Worm (Caenorhabditis elegans) whole organism, late embryonic: ENCODE measurements around the gene swip-10.

Experiments
- C08G9.2 ChIP-seq: sonication (generic microtip); optimal IDR thresholded peaks from 2 replicates; lab custom pipeline; 2016; ENCODE audit warnings: mild to moderate bottlenecking, missing genetic modification characterization, moderate library complexity, missing compliant biosample characterization
- C38D4.7 ChIP-seq: fragments of 200-800 bp; sonication (Bioruptor generic); optimal IDR thresholded peaks from 2 replicates; lab custom pipeline; 2018; ENCODE audit warnings: mild to moderate bottlenecking, missing genetic modification characterization, moderate library complexity, missing compliant biosample characterization
- F13H6.1 ChIP-seq: sonication (generic microtip); optimal IDR thresholded peaks from 2 replicates; lab custom pipeline; 2016; ENCODE audit warnings: missing genetic modification characterization, missing compliant biosample characterization
- K02D7.2 ChIP-seq: sonication (generic microtip); optimal IDR thresholded peaks from 2 replicates; lab custom pipeline; 2017; ENCODE audit warnings: mild to moderate bottlenecking, missing genetic modification characterization, missing compliant biosample characterization
- K09A11.1 ChIP-seq: sonication (generic microtip); optimal IDR thresholded peaks from 2 replicates; lab custom pipeline; 2017; ENCODE audit warnings: antibody characterized with exemption, mild to moderate bottlenecking, missing genetic modification characterization, missing compliant biosample characterization; ENCODE audit not compliant: insufficient read depth
- ahr-1 ChIP-seq: sonication (generic microtip); optimal IDR thresholded peaks from 2 replicates; lab custom pipeline; 2016; ENCODE audit warnings: missing genetic modification characterization, missing compliant biosample characterization
- ama-1 ChIP-seq: fragments of 150-350 bp; optimal IDR thresholded peaks from 2 replicates; lab custom pipeline; 2014
- ceh-14 ChIP-seq: sonication (generic microtip); optimal IDR thresholded peaks from 2 replicates; lab custom pipeline; 2016; ENCODE audit warnings: missing genotype, missing genetic modification characterization, missing compliant biosample characterization
- ceh-18 ChIP-seq: sonication (generic microtip); optimal IDR thresholded peaks from 2 replicates; lab custom pipeline; 2016; ENCODE audit warnings: missing genetic modification characterization, missing compliant biosample characterization
- ceh-24 ChIP-seq: sonication (generic microtip); optimal IDR thresholded peaks from 2 replicates; lab custom pipeline; 2016; ENCODE audit warnings: mild to moderate bottlenecking, missing genetic modification characterization, missing compliant biosample characterization
- ceh-31 ChIP-seq: sonication (generic microtip); optimal IDR thresholded peaks from 2 replicates; lab custom pipeline; 2016; ENCODE audit warnings: missing genetic modification characterization, missing compliant biosample characterization
- ceh-45 ChIP-seq: fragments of 200-800 bp; sonication (Bioruptor generic); IDR thresholded peaks from 2 replicates; pipeline ENCODE4 v1.3.6; 2022; ENCODE audit warnings: missing genetic modification reagents, missing genetic modification characterization, missing compliant biosample characterization
- ceh-48 ChIP-seq: sonication (generic microtip); optimal IDR thresholded peaks from 2 replicates; lab custom pipeline; 2016; ENCODE audit warnings: missing genetic modification characterization, inconsistent platforms, missing compliant biosample characterization
- ceh-6 ChIP-seq: fragments of 200-800 bp; sonication (Bioruptor generic); optimal IDR thresholded peaks from 2 replicates; lab custom pipeline; 2018; ENCODE audit warnings: mild to moderate bottlenecking, missing genetic modification characterization, missing compliant biosample characterization
- dmd-4 ChIP-seq: sonication (generic microtip); optimal IDR thresholded peaks from 2 replicates; lab custom pipeline; 2016; ENCODE audit warnings: borderline replicate concordance, missing genetic modification characterization, missing compliant biosample characterization
- elt-4 ChIP-seq: sonication (generic microtip); optimal IDR thresholded peaks from 2 replicates; lab custom pipeline; 2016; ENCODE audit warnings: missing genetic modification characterization, missing compliant biosample characterization
- ets-4 ChIP-seq: sonication (generic microtip); optimal IDR thresholded peaks from 2 replicates; lab custom pipeline; 2016; ENCODE audit warnings: missing genetic modification characterization, missing compliant biosample characterization
- eyg-1 ChIP-seq: sonication (generic microtip); optimal IDR thresholded peaks from 2 replicates; lab custom pipeline; 2016; ENCODE audit warnings: missing genotype, missing genetic modification characterization, missing compliant biosample characterization
- fax-1 ChIP-seq: sonication (generic microtip); optimal IDR thresholded peaks from 2 replicates; lab custom pipeline; 2016; ENCODE audit warnings: missing genotype, missing genetic modification characterization, missing compliant biosample characterization
- fkh-10 ChIP-seq: fragments of 150-350 bp; optimal IDR thresholded peaks from 2 replicates; lab custom pipeline; 2014; ENCODE audit warnings: missing biosample characterization, missing genetic modification reagents, missing genetic modification characterization
- fkh-6 ChIP-seq: sonication (generic microtip); optimal IDR thresholded peaks from 2 replicates; lab custom pipeline; 2016; ENCODE audit warnings: missing genetic modification characterization, missing compliant biosample characterization
- hlh-15 ChIP-seq: sonication (generic microtip); optimal IDR thresholded peaks from 2 replicates; lab custom pipeline; 2016; ENCODE audit warnings: missing genetic modification characterization, missing compliant biosample characterization
- lin-11 ChIP-seq: fragments of 200-800 bp; sonication (Bioruptor generic); optimal IDR thresholded peaks from 2 replicates; lab custom pipeline; 2018; ENCODE audit warnings: mild to moderate bottlenecking, missing genetic modification characterization, missing compliant biosample characterization
- nfya-1 ChIP-seq: sonication (generic microtip); optimal IDR thresholded peaks from 2 replicates; lab custom pipeline; 2017; ENCODE audit warnings: missing genetic modification characterization, mild to moderate bottlenecking, missing compliant biosample characterization, antibody characterized with exemption, moderate library complexity
- nhr-11 ChIP-seq: fragments of 150-350 bp; optimal IDR thresholded peaks from 2 replicates; lab custom pipeline; 2014; ENCODE audit warnings: missing biosample characterization, missing genetic modification characterization
- npax-4 ChIP-seq: sonication (generic microtip); optimal IDR thresholded peaks from 2 replicates; lab custom pipeline; 2016; ENCODE audit warnings: missing genetic modification characterization, missing compliant biosample characterization
- pag-3 ChIP-seq: sonication (generic microtip); optimal IDR thresholded peaks from 2 replicates; lab custom pipeline; 2016; ENCODE audit warnings: missing compliant biosample characterization, missing genetic modification characterization, borderline replicate concordance
- pat-9 ChIP-seq: fragments of 200-800 bp; sonication (Bioruptor generic); optimal IDR thresholded peaks from 2 replicates; lab custom pipeline; 2018; ENCODE audit warnings: mild to moderate bottlenecking, missing genetic modification characterization, moderate library complexity, missing compliant biosample characterization
- pax-1 ChIP-seq: fragments of 150-350 bp; optimal IDR thresholded peaks from 2 replicates; lab custom pipeline; 2014; ENCODE audit warnings: missing biosample characterization, missing genetic modification characterization
- pha-2 ChIP-seq: sonication (generic microtip); optimal IDR thresholded peaks from 2 replicates; lab custom pipeline; 2017; ENCODE audit warnings: mild to moderate bottlenecking, missing genetic modification characterization, missing compliant biosample characterization
- pha-4 ChIP-seq: fragments of 150-350 bp; optimal IDR thresholded peaks from 2 replicates; lab custom pipeline; 2018; ENCODE audit warnings: missing biosample characterization, missing genetic modification reagents, missing genetic modification characterization
- pqm-1 ChIP-seq: sonication (generic microtip); optimal IDR thresholded peaks from 2 replicates; lab custom pipeline; 2016; ENCODE audit warnings: missing genetic modification characterization, missing compliant biosample characterization
- pros-1 ChIP-seq: fragments of 150-350 bp; optimal IDR thresholded peaks from 2 replicates; lab custom pipeline; 2014; ENCODE audit warnings: missing biosample characterization, missing genetic modification reagents, missing genetic modification characterization
- rnt-1 ChIP-seq: sonication (generic microtip); optimal IDR thresholded peaks from 2 replicates; lab custom pipeline; 2016; ENCODE audit warnings: missing genetic modification characterization, missing compliant biosample characterization
- sdc-2 ChIP-seq: sonication (generic microtip); optimal IDR thresholded peaks from 2 replicates; lab custom pipeline; 2016; ENCODE audit warnings: missing genotype, missing genetic modification characterization, missing compliant biosample characterization
- sox-2 ChIP-seq: fragments of 200-800 bp; sonication (Bioruptor generic); IDR thresholded peaks from 2 replicates; pipeline ENCODE4 v1.3.6; 2022; ENCODE audit warnings: missing genetic modification reagents, missing genetic modification characterization, missing compliant biosample characterization
- tbx-2 ChIP-seq: sonication (generic microtip); optimal IDR thresholded peaks from 2 replicates; lab custom pipeline; 2016; ENCODE audit warnings: missing genetic modification characterization, missing compliant biosample characterization
- tbx-7 ChIP-seq: sonication (generic microtip); optimal IDR thresholded peaks from 2 replicates; lab custom pipeline; 2016; ENCODE audit warnings: missing genotype, missing genetic modification characterization, missing compliant biosample characterization
- ttx-3 ChIP-seq: sonication (generic microtip); optimal IDR thresholded peaks from 2 replicates; lab custom pipeline; 2016; ENCODE audit warnings: missing genetic modification reagents, missing genetic modification characterization, missing compliant biosample characterization
- unc-86 ChIP-seq: sonication (generic microtip); optimal IDR thresholded peaks from 2 replicates; lab custom pipeline; 2016; ENCODE audit warnings: missing genetic modification characterization, missing compliant biosample characterization
- zip-5 ChIP-seq: sonication (generic microtip); optimal IDR thresholded peaks from 2 replicates; lab custom pipeline; 2016; ENCODE audit warnings: missing genetic modification characterization, missing compliant biosample characterization

The swip-10 gene

ce11 chrX:2130141-2130540 is 12.1 kb upstream of the swip-10 start, which contains the start of gene F53B1.8:
TSS of gene F53B1.8 (minus strand) at chrX:2130241.
- TF ChIP-seq F13H6.1 (no peak), zip-5 (no peak), pat-9 (tag; lab: Kevin White, UChicago) (no peak), tbx-2 (tag; lab: Kevin White, UChicago) (no peak), fkh-10 (GFP tag; lab: Kevin White, UChicago) (no peak), nhr-11 (tag; lab: Kevin White, UChicago) (no peak), ahr-1 (tag; lab: Kevin White, UChicago) (no peak), pqm-1 (tag; lab: Kevin White, UChicago) (no peak), fkh-6 (no peak), elt-4 (no peak), pag-3 (no peak), ceh-31 (no peak), C38D4.7 (no peak), ttx-3 (no peak), ceh-24 (tag; lab: Kevin White, UChicago) (no peak), rnt-1 (no peak)

ce11 chrX:2120961-2121360 is 2.9 kb upstream of the swip-10 start, which contains the start of gene gpa-5:
TSS of gene gpa-5 (minus strand) at chrX:2121061.
- TF ChIP-seq sox-2 (no peak), K02D7.2 (tag; lab: Kevin White, UChicago) (no peak), ceh-48 (tag; lab: Kevin White, UChicago) (no peak), pax-1 (tag; lab: Kevin White, UChicago) (no peak), ceh-45 (GFP tag; lab: Robert Waterston, UW) (no peak), pha-4 (tag; lab: Kevin White, UChicago) (no peak), K09A11.1 (no peak), ceh-6 (GFP tag; lab: Kevin White, UChicago) (no peak), ceh-18 (tag; lab: Kevin White, UChicago) (no peak)

- TF ChIP-seq sdc-2 (tag; lab: Kevin White, UChicago) (peak; percentile 18), nfya-1 (tag; lab: Kevin White, UChicago) (peak; percentile 6), ceh-31 (no peak)
These were observed 1.7 kb downstream of the swip-10 start for ce11 chrX:2116304-2116867.

ce11 chrX:2114171-2114570 is 3.9 kb downstream of the swip-10 start:
- no peak for TF ChIP-seq lin-11 (tag; lab: Kevin White, UChicago)
- no peak for TF ChIP-seq ets-4 (tag; lab: Kevin White, UChicago)
- TF ChIP-seq unc-86 (tag; lab: Kevin White, UChicago) = no peak
- TF ChIP-seq dmd-4 = no peak
- TF ChIP-seq pha-2 (tag; lab: Kevin White, UChicago) = no peak
- TF ChIP-seq hlh-15 (tag; lab: Kevin White, UChicago) = no peak
- TF ChIP-seq eyg-1 = no peak
- no peak for TF ChIP-seq ceh-14 (tag; lab: Kevin White, UChicago)
- no peak for TF ChIP-seq tbx-7
- TF ChIP-seq nhr-11 (tag; lab: Kevin White, UChicago) = no peak
- no peak for TF ChIP-seq npax-4 (tag; lab: Kevin White, UChicago)
- TF ChIP-seq rnt-1 = no peak
- TF ChIP-seq ama-1 (lab: Kevin White, UChicago) = no peak
- TF ChIP-seq fax-1 = no peak
- TF ChIP-seq pros-1 (tag; lab: Kevin White, UChicago) = no peak
- TF ChIP-seq C08G9.2 (tag; lab: Kevin White, UChicago) = no peak
